Worm (Caenorhabditis elegans): ENCODE data around the gene epc-1.

- TF ChIP-seq him-1 (tag; optimal IDR thresholded peaks at IDR 0.05) (no peak), dao-5 (tag; optimal IDR thresholded peaks at IDR 0.05) (no peak), W03F9.2 (tag; optimal IDR thresholded peaks at IDR 0.05) (no peak)
Observed at ce11 chrIII:12639214-12639613, 30.8 kb upstream of the epc-1 start.

All from whole organism, L4/young adult.